Worm (Caenorhabditis elegans) whole organism, young adult: ENCODE results near the gene ceeh-1.

Experiments
- B0261.1 ChIP-seq: sonication (generic microtip); optimal IDR thresholded peaks from 2 replicates; lab custom pipeline; 2016; ENCODE audit warnings: mild to moderate bottlenecking, missing genetic modification characterization, moderate library complexity, missing compliant biosample characterization
- D2030.7 ChIP-seq: fragments of 200-800 bp; sonication (Bioruptor generic); IDR thresholded peaks from 2 replicates; pipeline ENCODE4 v1.3.6; 2022; ENCODE audit warnings: missing genetic modification reagents, missing genetic modification characterization, missing compliant biosample characterization
- K12H6.12 ChIP-seq: fragments of 200-800 bp; sonication (Bioruptor generic); optimal IDR thresholded peaks from 2 replicates; lab custom pipeline; 2018; ENCODE audit warnings: mild to moderate bottlenecking, missing genetic modification characterization, missing compliant biosample characterization
- Y53G8AR.9 ChIP-seq: fragments of 200-800 bp; sonication (Bioruptor generic); conservative IDR thresholded peaks from 2 replicates; pipeline ENCODE4 v1.3.6; 2022; ENCODE audit warnings: missing genetic modification reagents, missing genetic modification characterization, missing compliant biosample characterization
- Y56A3A.18 ChIP-seq: fragments of 200-800 bp; sonication (Bioruptor generic); IDR thresholded peaks from 2 replicates; pipeline ENCODE4 v1.3.6; 2022; ENCODE audit warnings: missing genetic modification reagents, missing genetic modification characterization, missing compliant biosample characterization
- Y79H2A.3 ChIP-seq: fragments of 200-800 bp; sonication (Bioruptor generic); conservative IDR thresholded peaks from 2 replicates; pipeline ENCODE4 v1.3.6; 2022; ENCODE audit warnings: missing genetic modification reagents, missing genetic modification characterization, missing compliant biosample characterization
- Y95B8A.8 ChIP-seq: fragments of 200-800 bp; sonication (Bioruptor generic); IDR thresholded peaks from 2 replicates; pipeline ENCODE4 v1.3.6; 2022; ENCODE audit warnings: missing genetic modification reagents, missing genetic modification characterization, missing compliant biosample characterization
- akir-1 ChIP-seq: fragments of 200-800 bp; sonication (Bioruptor generic); optimal IDR thresholded peaks from 2 replicates; lab custom pipeline; 2018; ENCODE audit warnings: mild to moderate bottlenecking, missing genetic modification characterization, moderate library complexity, missing compliant biosample characterization
- ama-1 ChIP-seq, 3 experiments: fragments of 150-350 bp in 1 of 3; sonication (generic microtip) in 2 of 3; optimal IDR thresholded peaks; 2 replicates each; lab custom pipeline; 2014 to 2018; ENCODE audit warnings: missing biosample characterization in 2 of 3, missing genetic modification characterization in 2 of 3, missing genetic modification reagents in 2 of 3
- aptf-3 ChIP-seq: fragments of 200-800 bp; sonication (Bioruptor generic); IDR thresholded peaks from 2 replicates; pipeline ENCODE4 v1.3.6; 2022; ENCODE audit warnings: missing genetic modification characterization, missing compliant biosample characterization
- attf-5 ChIP-seq: fragments of 200-800 bp; sonication (Bioruptor generic); optimal IDR thresholded peaks from 2 replicates; lab custom pipeline; 2018; ENCODE audit warnings: mild to moderate bottlenecking, missing genetic modification characterization, missing compliant biosample characterization
- attf-6 ChIP-seq: fragments of 200-800 bp; sonication (Bioruptor generic); IDR thresholded peaks from 2 replicates; pipeline ENCODE4 v1.3.6; 2022; ENCODE audit warnings: missing genetic modification reagents, missing genetic modification characterization, missing compliant biosample characterization
- ceh-40 ChIP-seq: fragments of 200-800 bp; sonication (Bioruptor generic); IDR thresholded peaks from 2 replicates; pipeline ENCODE4 v1.3.6; 2022; ENCODE audit warnings: missing genetic modification characterization, missing compliant biosample characterization
- chd-7 ChIP-seq: sonication (generic microtip); optimal IDR thresholded peaks from 2 replicates; lab custom pipeline; 2016; ENCODE audit warnings: mild to moderate bottlenecking, missing genetic modification characterization, moderate library complexity, missing compliant biosample characterization
- die-1 ChIP-seq: sonication (generic microtip); optimal IDR thresholded peaks from 2 replicates; lab custom pipeline; 2016; ENCODE audit warnings: missing genotype, mild to moderate bottlenecking, missing genetic modification characterization, missing compliant biosample characterization
- dpff-1 ChIP-seq: sonication (generic microtip); optimal IDR thresholded peaks from 2 replicates; lab custom pipeline; 2017; ENCODE audit warnings: mild to moderate bottlenecking, missing genetic modification characterization, missing compliant biosample characterization
- dpl-1 ChIP-seq: fragments of 150-350 bp; optimal IDR thresholded peaks from 2 replicates; lab custom pipeline; 2014; ENCODE audit warnings: missing biosample characterization, missing genetic modification reagents, missing genetic modification characterization
- egl-44 ChIP-seq: fragments of 200-800 bp; sonication (Bioruptor generic); IDR thresholded peaks from 2 replicates; pipeline ENCODE4 v1.3.6; 2022; ENCODE audit warnings: missing genetic modification reagents, missing genetic modification characterization, missing compliant biosample characterization
- egrh-3 ChIP-seq: fragments of 200-800 bp; sonication (Bioruptor generic); IDR thresholded peaks from 2 replicates; pipeline ENCODE4 v1.3.6; 2022; ENCODE audit warnings: missing genetic modification reagents, missing genetic modification characterization, missing compliant biosample characterization
- fkh-3 ChIP-seq: sonication (generic microtip); optimal IDR thresholded peaks from 2 replicates; lab custom pipeline; 2016; ENCODE audit warnings: mild to moderate bottlenecking, missing genetic modification characterization, missing compliant biosample characterization
- hmg-1.2 ChIP-seq: fragments of 200-800 bp; sonication (Bioruptor generic); IDR thresholded peaks from 2 replicates; pipeline ENCODE4 v1.3.6; 2022; ENCODE audit warnings: missing genetic modification reagents, missing genetic modification characterization, missing compliant biosample characterization
- lag-1 ChIP-seq: fragments of 200-800 bp; sonication (Bioruptor generic); IDR thresholded peaks from 2 replicates; pipeline ENCODE4 v1.3.6; 2022; ENCODE audit warnings: missing genetic modification reagents, missing genetic modification characterization, missing compliant biosample characterization
- let-526 ChIP-seq: fragments of 200-800 bp; sonication (Bioruptor generic); IDR thresholded peaks from 2 replicates; pipeline ENCODE4 v1.3.6; 2022; ENCODE audit warnings: missing genetic modification reagents, missing genetic modification characterization, missing compliant biosample characterization
- let-607 ChIP-seq, 2 experiments: fragments of 200-800 bp in 1 of 2; sonication (Bioruptor generic) in 1 of 2; sonication (generic microtip) in 1 of 2; optimal IDR thresholded peaks; 2 replicates each; lab custom pipeline; 2016 to 2018; ENCODE audit warnings: mild to moderate bottlenecking in 2 of 2, missing compliant biosample characterization in 2 of 2, missing genetic modification characterization in 2 of 2, moderate library complexity in 2 of 2, missing genotype in 1 of 2
- lin-26 ChIP-seq: fragments of 200-800 bp; sonication (Bioruptor generic); IDR thresholded peaks from 2 replicates; pipeline ENCODE4 v1.3.6; 2022; ENCODE audit warnings: missing genetic modification reagents, missing genetic modification characterization, missing compliant biosample characterization
- lin-35 ChIP-seq, 3 experiments: fragments of 150-350 bp in 2 of 3; sonication (generic microtip) in 1 of 3; optimal IDR thresholded peaks; 2 replicates each; lab custom pipeline; 2014 to 2018; ENCODE audit warnings: missing biosample characterization in 3 of 3, missing genetic modification characterization in 3 of 3, missing genetic modification reagents in 3 of 3
- lir-1 ChIP-seq: fragments of 200-800 bp; sonication (Bioruptor generic); conservative IDR thresholded peaks from 2 replicates; pipeline ENCODE4 v1.3.6; 2022; ENCODE audit warnings: missing genetic modification reagents, missing genetic modification characterization, missing compliant biosample characterization
- madf-3 ChIP-seq: fragments of 200-800 bp; sonication (Bioruptor generic); IDR thresholded peaks from 2 replicates; pipeline ENCODE4 v1.3.6; 2022; ENCODE audit warnings: missing genetic modification reagents, missing genetic modification characterization, missing compliant biosample characterization
- madf-6 ChIP-seq: fragments of 200-800 bp; sonication (Bioruptor generic); IDR thresholded peaks from 2 replicates; pipeline ENCODE4 v1.3.6; 2022; ENCODE audit warnings: missing genetic modification reagents, missing genetic modification characterization, missing compliant biosample characterization
- mel-28 ChIP-seq: sonication (generic microtip); optimal IDR thresholded peaks from 2 replicates; lab custom pipeline; 2016; ENCODE audit warnings: borderline replicate concordance, mild to moderate bottlenecking, missing genetic modification characterization, missing compliant biosample characterization
- mxl-1 ChIP-seq: sonication (generic microtip); optimal IDR thresholded peaks from 2 replicates; lab custom pipeline; 2016; ENCODE audit warnings: missing genetic modification characterization, missing compliant biosample characterization
- nfya-1 ChIP-seq: sonication (generic microtip); optimal IDR thresholded peaks from 2 replicates; lab custom pipeline; 2017; ENCODE audit warnings: antibody characterized with exemption, missing compliant biosample characterization, missing genetic modification characterization, borderline replicate concordance; ENCODE audit not compliant: insufficient read depth
- nhr-179 ChIP-seq: sonication (generic microtip); optimal IDR thresholded peaks from 2 replicates; lab custom pipeline; 2016; ENCODE audit warnings: mild to moderate bottlenecking, missing genetic modification characterization, missing compliant biosample characterization
- nhr-27 ChIP-seq: fragments of 200-800 bp; sonication (Bioruptor generic); optimal IDR thresholded peaks from 2 replicates; lab custom pipeline; 2018; ENCODE audit warnings: mild to moderate bottlenecking, missing genetic modification characterization, moderate library complexity, missing compliant biosample characterization
- repo-1 ChIP-seq: sonication (generic microtip); optimal IDR thresholded peaks from 2 replicates; lab custom pipeline; 2017; ENCODE audit warnings: mild to moderate bottlenecking, missing genetic modification characterization, missing compliant biosample characterization
- sdz-38 ChIP-seq: sonication (generic microtip); optimal IDR thresholded peaks from 2 replicates; lab custom pipeline; 2016; ENCODE audit warnings: missing genotype, missing genetic modification characterization, missing compliant biosample characterization
- snpc-1.1 ChIP-seq: sonication (generic microtip); optimal IDR thresholded peaks from 2 replicates; lab custom pipeline; 2017; ENCODE audit warnings: missing genetic modification characterization, mild to moderate bottlenecking, missing compliant biosample characterization, antibody characterized with exemption, moderate library complexity, missing genotype, missing genetic modification reagents; ENCODE audit not compliant: insufficient read depth
- snpc-4 ChIP-seq, 5 experiments: fragments of 150-350 bp in 1 of 5; sonication (generic microtip) in 4 of 5; optimal IDR thresholded peaks; 2 replicates each; lab custom pipeline; 2014 to 2018; ENCODE audit warnings: missing genetic modification characterization in 5 of 5, missing biosample characterization in 3 of 5, antibody characterized with exemption in 2 of 5, mild to moderate bottlenecking in 2 of 5, missing compliant biosample characterization in 2 of 5, missing genotype in 2 of 5, moderate library complexity in 2 of 5, missing genetic modification reagents in 1 of 5
- sptf-2 ChIP-seq: fragments of 200-800 bp; sonication (Bioruptor generic); optimal IDR thresholded peaks from 2 replicates; lab custom pipeline; 2018; ENCODE audit warnings: mild to moderate bottlenecking, missing genetic modification characterization, missing compliant biosample characterization
- tbx-9 ChIP-seq: sonication (generic microtip); optimal IDR thresholded peaks from 2 replicates; lab custom pipeline; 2016; ENCODE audit warnings: borderline replicate concordance, missing genetic modification characterization, inconsistent platforms, missing compliant biosample characterization
- unc-62 ChIP-seq: fragments of 150-350 bp; optimal IDR thresholded peaks from 2 replicates; lab custom pipeline; 2014; ENCODE audit warnings: missing biosample characterization, missing genetic modification reagents, missing genetic modification characterization
- zfh-2 ChIP-seq: fragments of 200-800 bp; sonication (Bioruptor generic); conservative IDR thresholded peaks from 2 replicates; pipeline ENCODE4 v1.3.6; 2022; ENCODE audit warnings: missing genetic modification reagents, missing genetic modification characterization, missing compliant biosample characterization
- zim-3 ChIP-seq: sonication (generic microtip); optimal IDR thresholded peaks from 2 replicates; lab custom pipeline; 2017; ENCODE audit warnings: mild to moderate bottlenecking, missing genetic modification characterization, moderate library complexity, missing compliant biosample characterization
- ztf-22 ChIP-seq: fragments of 200-800 bp; sonication (Bioruptor generic); optimal IDR thresholded peaks from 2 replicates; lab custom pipeline; 2018; ENCODE audit warnings: mild to moderate bottlenecking, missing genetic modification characterization, moderate library complexity, missing compliant biosample characterization

Gene ceeh-1

ce11 chrIII:835208-835607 lies 3.1 kb upstream of the ceeh-1 start:
- TF ChIP-seq sptf-2 (no peak), sdz-38 (tag; lab: Kevin White, UChicago) (no peak), ama-1 (optimal IDR thresholded peaks at IDR 0.05; lab: Kevin White, UChicago) (peak; percentile 80), ama-1 (GFP tag; optimal IDR thresholded peaks at IDR 0.05; lab: Kevin White, UChicago) (no peak), Y56A3A.18 (peak; percentile 39; the same call in 1 of the 2 replicates)

- TF ChIP-seq attf-6 (GFP tag; lab: Robert Waterston, UW), result no peak
- TF ChIP-seq Y95B8A.8 (GFP tag; lab: Robert Waterston, UW), result 0 out of 2 replicates have a peak, but pooled peaks have one; percentile 45
- TF ChIP-seq let-526 (GFP tag; lab: Robert Waterston, UW), result no peak
- no peak for TF ChIP-seq fkh-3 (tag; lab: Kevin White, UChicago)
- no peak for TF ChIP-seq lir-1
- no peak for TF ChIP-seq snpc-4 (GFP tag; optimal IDR thresholded peaks at IDR 0.05; lab: Kevin White, UChicago)
- no peak for TF ChIP-seq snpc-4 (tag; optimal IDR thresholded peaks at IDR 0.05; lab: Kevin White, UChicago)
- TF ChIP-seq nhr-27 (tag; lab: Kevin White, UChicago), result no peak
- TF ChIP-seq ceh-40, result no peak
- TF ChIP-seq let-607 (tag; optimal IDR thresholded peaks at IDR 0.05; lab: Kevin White, UChicago), result no peak
- no peak for TF ChIP-seq D2030.7
- no peak for TF ChIP-seq dpl-1 (GFP tag; lab: Kevin White, UChicago)
- TF ChIP-seq akir-1 (GFP tag; lab: Kevin White, UChicago), result no peak
- 0 out of 2 replicates have a peak, but pooled peaks have one; percentile 11 for TF ChIP-seq Y53G8AR.9 (GFP tag; lab: Robert Waterston, UW)
- TF ChIP-seq lin-26 (GFP tag; lab: Robert Waterston, UW), result peak; percentile 18; the same call in 1 of the 2 replicates
- no peak for TF ChIP-seq nhr-179 (tag; lab: Kevin White, UChicago)
- TF ChIP-seq zim-3 (tag; lab: Kevin White, UChicago), result no peak
- no peak for TF ChIP-seq lag-1 (GFP tag; lab: Robert Waterston, UW)
- no peak for TF ChIP-seq attf-5
- TF ChIP-seq lin-35 (GFP tag; optimal IDR thresholded peaks at IDR 0.05; lab: Kevin White, UChicago), result no peak
- peak; percentile 24; the same call in 1 of the 2 replicates for TF ChIP-seq egrh-3
- TF ChIP-seq zfh-2 (GFP tag; lab: Robert Waterston, UW), result peak; percentile 82
- TF ChIP-seq mel-28 (tag; lab: Kevin White, UChicago), result no peak
- TF ChIP-seq ama-1 (optimal IDR thresholded peaks at IDR 0.05; lab: Kevin White, UChicago), result peak; percentile 33
- TF ChIP-seq ama-1 (GFP tag; optimal IDR thresholded peaks at IDR 0.05; lab: Kevin White, UChicago), result no peak
- no peak for TF ChIP-seq B0261.1
- TF ChIP-seq tbx-9, result no peak
- peak; percentile 36; the same call in 1 of the 2 replicates for TF ChIP-seq madf-3 (GFP tag; lab: Robert Waterston, UW)
Observed at ce11 chrIII:834443-834815, 2.4 kb upstream of the ceeh-1 start.

ce11 chrIII:833711-834442 lies 1.8 kb upstream of the ceeh-1 start:
- no peak for TF ChIP-seq madf-3 (GFP tag; lab: Robert Waterston, UW)
- peak; percentile 85 for TF ChIP-seq chd-7 (tag; lab: Kevin White, UChicago)
- peak; percentile 39; the same call in 1 of the 2 replicates for TF ChIP-seq egl-44 (GFP tag; lab: Robert Waterston, UW)
- TF ChIP-seq madf-6 (GFP tag; lab: Robert Waterston, UW), result no peak
- TF ChIP-seq K12H6.12 (tag; lab: Kevin White, UChicago), result peak; percentile 86
- no peak for TF ChIP-seq tbx-9
- no peak for TF ChIP-seq nfya-1
- no peak for TF ChIP-seq mxl-1 (tag; lab: Kevin White, UChicago)
- no peak for TF ChIP-seq lag-1 (GFP tag; lab: Robert Waterston, UW)
- TF ChIP-seq dpff-1, result no peak
- TF ChIP-seq aptf-3, result no peak
- peak; percentile 35 for TF ChIP-seq die-1 (tag; lab: Kevin White, UChicago)
- peak; percentile 82 for TF ChIP-seq unc-62 (GFP tag; lab: Kevin White, UChicago)
- TF ChIP-seq repo-1 (tag; lab: Kevin White, UChicago), result no peak
- TF ChIP-seq hmg-1.2, result peak; percentile 89
- no peak for TF ChIP-seq ztf-22 (GFP tag; lab: Kevin White, UChicago)
- no peak for TF ChIP-seq snpc-1.1 (tag; lab: Kevin White, UChicago)
- TF ChIP-seq Y79H2A.3 (GFP tag; lab: Robert Waterston, UW), result 0 out of 2 replicates have a peak, but pooled peaks have one; percentile 40
